Worm (Caenorhabditis elegans): Measurements from ENCODE around the gene Y14H12A.2.

DNA sequence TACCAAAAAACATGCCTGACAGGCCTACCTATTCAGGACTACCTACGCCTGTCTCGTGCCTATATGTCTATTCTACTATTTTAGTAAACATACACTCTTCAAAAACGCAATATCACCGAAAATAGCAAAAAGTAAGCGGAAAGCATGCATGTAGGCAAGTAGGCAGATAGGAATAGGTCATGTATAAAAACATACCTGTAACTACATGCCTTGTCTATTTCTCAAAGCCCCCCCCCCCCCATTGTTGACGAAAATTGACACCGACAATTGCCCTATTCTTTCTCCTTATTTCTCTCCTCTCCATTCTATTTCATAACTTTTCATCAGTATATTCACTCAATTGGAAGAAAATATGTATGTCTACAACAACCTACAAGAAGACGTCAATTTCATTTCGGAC lies 11.3 kb downstream of the Y14H12A.2 start:
- TF ChIP-seq tbx-2 (tag; optimal IDR thresholded peaks at IDR 0.05) (no peak), daf-12 (tag; optimal IDR thresholded peaks at IDR 0.05) (no peak), snpc-4 (tag; optimal IDR thresholded peaks at IDR 0.05) (no peak), nfya-1 (tag; optimal IDR thresholded peaks at IDR 0.05; ENCODE audit: insufficient read depth) (no peak), ceh-9 (tag; optimal IDR thresholded peaks at IDR 0.05) (no peak), egl-27 (tag; optimal IDR thresholded peaks at IDR 0.05) (no peak)

Measured in whole organism, L3 larva.